Worm (Caenorhabditis elegans) whole organism, mixed stage, embryonic: ENCODE data around the gene ZC178.2.

ENCODE experiments used
- M03D4.4 ChIP-seq: sonication (generic microtip); optimal IDR thresholded peaks from 2 replicates; lab custom pipeline; 2017; ENCODE audit warnings: mild to moderate bottlenecking, missing genetic modification characterization, missing compliant biosample characterization
- bed-3 ChIP-seq: fragments of 200-800 bp; sonication (Bioruptor generic); optimal IDR thresholded peaks from 3 replicates; lab custom pipeline; 2018; ENCODE audit warnings: mild to moderate bottlenecking, missing genetic modification characterization, moderate library complexity, missing compliant biosample characterization
- blmp-1 ChIP-seq: fragments of 150-350 bp; optimal IDR thresholded peaks from 2 replicates; lab custom pipeline; 2014; ENCODE audit warnings: missing biosample characterization, missing genetic modification characterization
- ceh-39 ChIP-seq: fragments of 150-350 bp; optimal IDR thresholded peaks from 2 replicates; lab custom pipeline; 2014; ENCODE audit warnings: missing biosample characterization, missing genetic modification characterization
- ceh-43 ChIP-seq: fragments of 200-800 bp; sonication (Bioruptor generic); optimal IDR thresholded peaks from 2 replicates; lab custom pipeline; 2018; ENCODE audit warnings: mild to moderate bottlenecking, missing genetic modification characterization, moderate library complexity, missing compliant biosample characterization
- ces-1 ChIP-seq: fragments of 150-350 bp; optimal IDR thresholded peaks from 2 replicates; lab custom pipeline; 2014; ENCODE audit warnings: missing biosample characterization, missing genetic modification reagents, missing genetic modification characterization
- cnd-1 ChIP-seq: fragments of 200-800 bp; sonication (Bioruptor generic); optimal IDR thresholded peaks from 2 replicates; lab custom pipeline; 2018; ENCODE audit warnings: mild to moderate bottlenecking, missing genetic modification characterization, missing compliant biosample characterization
- drap-1 ChIP-seq: fragments of 200-800 bp; sonication (Bioruptor generic); optimal IDR thresholded peaks from 3 replicates; lab custom pipeline; 2018; ENCODE audit warnings: mild to moderate bottlenecking, missing genetic modification characterization, missing compliant biosample characterization
- elt-1 ChIP-seq: sonication (generic microtip); optimal IDR thresholded peaks from 2 replicates; lab custom pipeline; 2017; ENCODE audit warnings: missing genetic modification characterization, mild to moderate bottlenecking, missing compliant biosample characterization, antibody characterized with exemption, moderate library complexity, borderline replicate concordance; ENCODE audit not compliant: insufficient read depth
- elt-3 ChIP-seq: fragments of 150-350 bp; optimal IDR thresholded peaks from 2 replicates; lab custom pipeline; 2014; ENCODE audit warnings: missing biosample characterization, missing genetic modification characterization
- flh-1 ChIP-seq: fragments of 200-800 bp; sonication (Bioruptor generic); optimal IDR thresholded peaks from 2 replicates; lab custom pipeline; 2018; ENCODE audit warnings: mild to moderate bottlenecking, missing genetic modification characterization, moderate library complexity, missing compliant biosample characterization
- ham-2 ChIP-seq: fragments of 200-800 bp; sonication (Bioruptor generic); optimal IDR thresholded peaks from 2 replicates; lab custom pipeline; 2018; ENCODE audit warnings: mild to moderate bottlenecking, missing genetic modification characterization, missing compliant biosample characterization
- hlh-1 ChIP-seq: fragments of 150-350 bp; optimal IDR thresholded peaks from 2 replicates; lab custom pipeline; 2014; ENCODE audit warnings: missing biosample characterization, missing genetic modification reagents, missing genetic modification characterization
- lin-32 ChIP-seq: fragments of 200-800 bp; sonication (Bioruptor generic); optimal IDR thresholded peaks from 2 replicates; lab custom pipeline; 2018; ENCODE audit warnings: mild to moderate bottlenecking, missing genetic modification characterization, missing compliant biosample characterization
- lsy-2 ChIP-seq: fragments of 150-350 bp; optimal IDR thresholded peaks from 2 replicates; lab custom pipeline; 2014; ENCODE audit warnings: missing biosample characterization, missing genetic modification characterization
- mab-5 ChIP-seq: fragments of 150-350 bp; optimal IDR thresholded peaks from 2 replicates; lab custom pipeline; 2014; ENCODE audit warnings: missing biosample characterization, missing genetic modification characterization
- mep-1 ChIP-seq: fragments of 150-350 bp; optimal IDR thresholded peaks from 2 replicates; lab custom pipeline; 2017; ENCODE audit warnings: missing biosample characterization, missing genetic modification reagents, missing genetic modification characterization, inconsistent platforms
- mls-2 ChIP-seq: sonication (generic microtip); optimal IDR thresholded peaks from 2 replicates; lab custom pipeline; 2016; ENCODE audit warnings: mild to moderate bottlenecking, missing genetic modification characterization, moderate library complexity, missing compliant biosample characterization
- nhr-12 ChIP-seq: fragments of 150-350 bp; optimal IDR thresholded peaks from 2 replicates; lab custom pipeline; 2014; ENCODE audit warnings: missing biosample characterization, missing genetic modification characterization
- nhr-2 ChIP-seq: fragments of 150-350 bp; optimal IDR thresholded peaks from 2 replicates; lab custom pipeline; 2014; ENCODE audit warnings: missing biosample characterization, missing genetic modification characterization
- nhr-28 ChIP-seq: fragments of 150-350 bp; optimal IDR thresholded peaks from 2 replicates; lab custom pipeline; 2014; ENCODE audit warnings: missing biosample characterization, missing genetic modification characterization
- nhr-76 ChIP-seq: sonication (generic microtip); optimal IDR thresholded peaks from 2 replicates; lab custom pipeline; 2017; ENCODE audit warnings: missing biosample characterization, missing genetic modification characterization
- pha-4 ChIP-seq: fragments of 150-350 bp; optimal IDR thresholded peaks from 2 replicates; lab custom pipeline; 2018; ENCODE audit warnings: missing biosample characterization, missing genetic modification reagents, missing genetic modification characterization
- snpc-4 ChIP-seq: fragments of 150-350 bp; optimal IDR thresholded peaks from 2 replicates; lab custom pipeline; 2014; ENCODE audit warnings: missing biosample characterization, missing genetic modification characterization
- sptf-1 ChIP-seq: sonication (generic microtip); optimal IDR thresholded peaks from 2 replicates; lab custom pipeline; 2017; ENCODE audit warnings: mild to moderate bottlenecking, missing genetic modification characterization, moderate library complexity, missing compliant biosample characterization
- tbx-8 ChIP-seq: fragments of 200-800 bp; sonication (Bioruptor generic); optimal IDR thresholded peaks from 2 replicates; lab custom pipeline; 2018; ENCODE audit warnings: mild to moderate bottlenecking, missing genetic modification characterization, moderate library complexity, missing compliant biosample characterization
- unc-120 ChIP-seq: sonication (generic microtip); optimal IDR thresholded peaks from 2 replicates; lab custom pipeline; 2017; ENCODE audit warnings: missing genetic modification characterization, missing compliant biosample characterization; ENCODE audit not compliant: poor library complexity, severe bottlenecking
- unc-39 ChIP-seq: fragments of 150-350 bp; optimal IDR thresholded peaks from 2 replicates; lab custom pipeline; 2014; ENCODE audit warnings: missing biosample characterization, missing genetic modification characterization
- unc-62 ChIP-seq: fragments of 150-350 bp; optimal IDR thresholded peaks from 2 replicates; lab custom pipeline; 2014; ENCODE audit warnings: missing biosample characterization, missing genetic modification reagents, missing genetic modification characterization
- zip-8 ChIP-seq: fragments of 150-350 bp; optimal IDR thresholded peaks from 2 replicates; lab custom pipeline; 2014; ENCODE audit warnings: missing biosample characterization, missing genetic modification characterization
- ztf-11 ChIP-seq: fragments of 150-350 bp; optimal IDR thresholded peaks from 2 replicates; lab custom pipeline; 2014; ENCODE audit warnings: missing biosample characterization, missing genetic modification characterization

ZC178.2 gene

DNA sequence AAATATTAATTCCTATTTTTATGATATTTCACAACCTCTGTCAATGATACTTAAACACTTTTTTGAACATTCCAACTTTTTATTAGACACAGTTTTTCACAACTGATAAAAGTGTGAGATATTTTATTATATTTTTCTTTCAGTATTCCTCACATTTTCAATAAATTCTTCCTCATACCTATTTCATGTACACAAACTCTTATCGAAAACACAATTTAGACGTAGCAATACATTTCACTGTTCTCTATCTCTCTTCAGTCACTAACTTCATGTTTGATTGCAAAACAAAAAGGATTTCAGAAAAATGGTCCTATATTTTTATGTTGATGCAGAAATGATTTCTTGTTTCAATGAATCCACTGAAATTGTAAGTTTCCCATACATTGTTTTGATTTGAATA lies 34.0 kb upstream of the ZC178.2 start, which contains the start of gene B0507.6:
Gene B0507.6 (plus strand): TSS at position 301 of the 400 bp plus-strand sequence.
- TF ChIP-seq snpc-4 (tag; lab: Kevin White, UChicago) (no peak), ceh-39 (tag; lab: Kevin White, UChicago) (no peak), ham-2 (no peak), ces-1 (no peak), drap-1 (GFP tag; lab: Kevin White, UChicago) (no peak), elt-3 (no peak), tbx-8 (no peak), lin-32 (GFP tag; lab: Kevin White, UChicago) (no peak), nhr-28 (tag; lab: Kevin White, UChicago) (no peak), M03D4.4 (tag; lab: Kevin White, UChicago) (no peak), hlh-1 (tag; lab: Kevin White, UChicago) (no peak), elt-1 (no peak), flh-1 (GFP tag; lab: Kevin White, UChicago) (no peak)

- TF ChIP-seq ham-2, result no peak
- TF ChIP-seq ztf-11 (tag; lab: Kevin White, UChicago), result no peak
- TF ChIP-seq lsy-2 (tag; lab: Kevin White, UChicago), result no peak
Measured at ce11 chrV:8739136-8739535, 27.3 kb upstream of the ZC178.2 start, which contains the start of gene ZC196.2. Gene ZC196.2, plus strand, starts transcription at chrV:8739436.

DNA sequence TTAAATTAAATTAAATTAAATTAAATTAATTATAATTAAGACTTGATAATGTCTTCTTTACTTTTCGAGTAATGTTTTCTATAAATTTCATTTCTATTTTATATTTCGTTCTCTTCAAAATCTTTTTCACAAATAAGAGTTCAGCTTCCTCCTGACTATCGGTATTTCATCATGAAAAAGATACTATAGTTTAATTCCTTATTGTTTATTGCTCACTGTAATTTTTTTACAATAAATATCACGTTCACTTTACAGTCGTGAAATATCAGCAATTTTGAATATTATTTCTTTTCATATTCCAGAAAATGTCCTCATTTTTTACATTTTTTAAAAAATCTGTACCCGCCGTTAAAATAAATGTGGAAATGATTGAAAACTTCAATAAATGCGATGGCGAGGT lies 24.6 kb upstream of the ZC178.2 start, which contains the start of gene ZC196.3:
Gene ZC196.3 (plus strand): TSS at position 301 of the 400 bp plus-strand sequence.
- TF ChIP-seq nhr-2 (tag; lab: Kevin White, UChicago) (no peak), lin-32 (GFP tag; lab: Kevin White, UChicago) (no peak), mep-1 (tag; lab: Kevin White, UChicago) (no peak), elt-1 (no peak), unc-120 (no peak), mab-5 (tag; lab: Kevin White, UChicago) (no peak), unc-62 (GFP tag; lab: Kevin White, UChicago) (no peak), zip-8 (tag; lab: Kevin White, UChicago) (no peak), snpc-4 (tag; lab: Kevin White, UChicago) (no peak), pha-4 (tag; lab: Kevin White, UChicago) (no peak), flh-1 (GFP tag; lab: Kevin White, UChicago) (no peak), hlh-1 (tag; lab: Kevin White, UChicago) (no peak), M03D4.4 (tag; lab: Kevin White, UChicago) (no peak), elt-3 (no peak), ham-2 (no peak), nhr-12 (tag; lab: Kevin White, UChicago) (no peak), sptf-1 (no peak)

DNA sequence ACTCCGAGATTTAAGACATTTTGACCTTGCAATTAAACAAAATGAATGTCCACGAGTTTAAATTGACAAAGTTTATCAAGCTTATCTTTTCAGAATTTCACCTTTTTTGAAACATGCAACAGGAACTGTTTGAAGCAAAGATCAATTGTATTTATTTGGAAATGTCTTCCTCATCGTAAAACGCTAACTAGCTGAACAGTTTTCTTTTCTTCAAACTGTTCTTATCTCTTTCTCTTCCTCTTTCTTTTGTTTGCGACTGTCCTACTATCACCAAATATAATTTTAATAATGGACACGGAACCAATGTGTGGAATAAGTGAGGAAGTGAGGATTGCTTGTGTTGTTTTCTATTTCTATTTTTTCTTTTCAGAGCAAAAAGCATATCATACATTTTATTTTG lies 21.1 kb upstream of the ZC178.2 start, which contains the start of gene ZC196.4:
Gene ZC196.4 (plus strand): TSS at position 173 of the 400 bp plus-strand sequence.
- TF ChIP-seq mab-5 (tag; lab: Kevin White, UChicago) (no peak), nhr-12 (tag; lab: Kevin White, UChicago) (no peak), tbx-8 (no peak), lin-32 (GFP tag; lab: Kevin White, UChicago) (no peak), pha-4 (tag; lab: Kevin White, UChicago) (no peak), drap-1 (GFP tag; lab: Kevin White, UChicago) (no peak), unc-39 (tag; lab: Kevin White, UChicago) (no peak), sptf-1 (no peak), nhr-76 (tag; lab: Kevin White, UChicago) (no peak), nhr-28 (tag; lab: Kevin White, UChicago) (no peak), unc-62 (GFP tag; lab: Kevin White, UChicago) (no peak), M03D4.4 (tag; lab: Kevin White, UChicago) (no peak), elt-1 (no peak)
- TF ChIP-seq, all 35 proteins: peak for 0

DNA sequence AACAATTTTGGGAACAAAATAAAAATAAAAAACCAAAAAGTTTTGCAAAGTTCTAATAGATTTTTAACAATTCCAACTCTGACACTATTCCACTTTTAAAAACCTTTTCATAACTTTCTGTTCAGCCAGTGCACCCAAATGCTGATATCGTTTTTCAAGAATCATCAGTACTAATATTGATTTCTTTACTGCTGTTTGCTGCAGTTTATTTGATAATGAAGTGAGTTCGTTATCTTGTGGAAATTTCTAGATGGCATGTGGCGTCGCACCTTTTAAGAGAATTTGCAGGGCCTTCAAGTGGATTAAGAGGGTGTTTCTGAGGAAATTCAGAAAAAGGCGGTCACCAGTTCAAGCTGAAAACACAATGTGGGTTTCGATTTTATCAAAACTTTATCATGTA lies 19.2 kb upstream of the ZC178.2 start:
- TF ChIP-seq ham-2, result no peak
- no peak for TF ChIP-seq sptf-1
- no peak for TF ChIP-seq mls-2 (tag; lab: Kevin White, UChicago)
- TF ChIP-seq snpc-4 (tag; lab: Kevin White, UChicago), result no peak
- no peak for TF ChIP-seq unc-39 (tag; lab: Kevin White, UChicago)
- no peak for TF ChIP-seq cnd-1 (tag; lab: Kevin White, UChicago)
- TF ChIP-seq M03D4.4 (tag; lab: Kevin White, UChicago), result no peak
- TF ChIP-seq ceh-43 (GFP tag; lab: Kevin White, UChicago), result no peak
- TF ChIP-seq blmp-1, result no peak
- no peak for TF ChIP-seq pha-4 (tag; lab: Kevin White, UChicago)
- no peak for TF ChIP-seq bed-3 (GFP tag; lab: Kevin White, UChicago)
- TF ChIP-seq elt-1, result no peak
- TF ChIP-seq nhr-2 (tag; lab: Kevin White, UChicago), result no peak
- no peak for TF ChIP-seq ztf-11 (tag; lab: Kevin White, UChicago)
